Worm (Caenorhabditis elegans) whole organism, L1 larva: Measurements from ENCODE around the gene F14D2.7.

Source experiments
- C34B4.2 ChIP-seq: sonication (generic microtip); optimal IDR thresholded peaks from 2 replicates; lab custom pipeline; 2017; ENCODE audit warnings: mild to moderate bottlenecking, missing genetic modification characterization, missing compliant biosample characterization
- aha-1 ChIP-seq: fragments of 150-350 bp; optimal IDR thresholded peaks from 2 replicates; lab custom pipeline; 2014; ENCODE audit warnings: missing biosample characterization, missing genetic modification characterization
- blmp-1 ChIP-seq: fragments of 150-350 bp; optimal IDR thresholded peaks from 2 replicates; lab custom pipeline; 2014; ENCODE audit warnings: missing biosample characterization, missing genetic modification characterization
- ceh-82 ChIP-seq, 3 experiments: fragments of 150-350 bp in 1 of 3; sonication (generic microtip) in 2 of 3; optimal IDR thresholded peaks; 2 replicates each; lab custom pipeline; 2014 to 2017; ENCODE audit warnings: missing biosample characterization in 3 of 3, missing genetic modification characterization in 3 of 3
- ceh-88 ChIP-seq: fragments of 200-800 bp; sonication (Bioruptor generic); IDR thresholded peaks from 2 replicates; pipeline ENCODE4 v1.3.6; 2022; ENCODE audit warnings: missing genetic modification characterization, missing compliant biosample characterization
- dpl-1 ChIP-seq, 3 experiments: fragments of 150-350 bp in 2 of 3; sonication (generic microtip) in 1 of 3; optimal IDR thresholded peaks; 2 replicates each; lab custom pipeline; 2014 to 2017; ENCODE audit warnings: missing biosample characterization in 3 of 3, missing genetic modification characterization in 3 of 3, missing genetic modification reagents in 3 of 3
- efl-1 ChIP-seq, 4 experiments: fragments of 150-350 bp; optimal IDR thresholded peaks in 3 of 4; peaks in 1 of 4; 1 replicate in 1 of 4; 2 replicates in 3 of 4; lab custom pipeline; 2014; ENCODE audit warnings: missing biosample characterization in 2 of 4, missing genetic modification characterization in 2 of 4, missing genetic modification reagents in 2 of 4
- egl-27 ChIP-seq, 2 experiments: fragments of 150-350 bp in 1 of 2; sonication (generic microtip); optimal IDR thresholded peaks; 3 replicates each; lab custom pipeline; 2017 to 2018; ENCODE audit warnings: missing biosample characterization in 2 of 2, missing genetic modification characterization in 2 of 2, missing genetic modification reagents in 2 of 2
- elt-3 ChIP-seq, 6 experiments: fragments of 150-350 bp in 1 of 6; sonication (generic microtip); optimal IDR thresholded peaks; 2 replicates each; lab custom pipeline; 2017 to 2018; ENCODE audit warnings: missing biosample characterization in 6 of 6, missing genetic modification characterization in 6 of 6, inconsistent platforms in 1 of 6
- fkh-8 ChIP-seq: sonication (generic microtip); optimal IDR thresholded peaks from 2 replicates; lab custom pipeline; 2016; ENCODE audit warnings: mild to moderate bottlenecking, missing genetic modification characterization, missing compliant biosample characterization
- hlh-17 ChIP-seq: fragments of 200-800 bp; sonication (Bioruptor generic); optimal IDR thresholded peaks from 2 replicates; lab custom pipeline; 2018; ENCODE audit warnings: missing genetic modification characterization, mild to moderate bottlenecking, missing compliant biosample characterization, moderate library complexity, borderline replicate concordance
- jun-1 ChIP-seq: fragments of 150-350 bp; optimal IDR thresholded peaks from 2 replicates; lab custom pipeline; 2014; ENCODE audit warnings: missing biosample characterization, missing genetic modification reagents, missing genetic modification characterization
- lin-35 ChIP-seq, 2 experiments: fragments of 150-350 bp; optimal IDR thresholded peaks; 2 replicates each; lab custom pipeline; 2014; ENCODE audit warnings: missing biosample characterization in 2 of 2, missing genetic modification characterization in 2 of 2, missing genetic modification reagents in 2 of 2
- lir-3 ChIP-seq: sonication (generic microtip); optimal IDR thresholded peaks from 2 replicates; lab custom pipeline; 2016; ENCODE audit warnings: mild to moderate bottlenecking, missing genetic modification characterization, moderate library complexity, missing compliant biosample characterization; ENCODE audit not compliant: poor library complexity
- lsy-2 ChIP-seq, 2 experiments: fragments of 150-350 bp; optimal IDR thresholded peaks; 2 replicates each; lab custom pipeline; 2014; ENCODE audit warnings: missing biosample characterization in 2 of 2, missing genetic modification characterization in 2 of 2
- mef-2 ChIP-seq: fragments of 150-350 bp; optimal IDR thresholded peaks from 2 replicates; lab custom pipeline; 2014; ENCODE audit warnings: missing biosample characterization, missing genetic modification characterization
- nhr-19 ChIP-seq: fragments of 200-800 bp; sonication (Bioruptor generic); conservative IDR thresholded peaks from 2 replicates; pipeline ENCODE4 v1.3.6; 2022; ENCODE audit warnings: missing genetic modification characterization, missing compliant biosample characterization
- nhr-71 ChIP-seq: sonication (generic microtip); optimal IDR thresholded peaks from 2 replicates; lab custom pipeline; 2016; ENCODE audit warnings: mild to moderate bottlenecking, missing genetic modification characterization, moderate library complexity, missing compliant biosample characterization
- nhr-76 ChIP-seq: sonication (generic microtip); optimal IDR thresholded peaks from 2 replicates; lab custom pipeline; 2017; ENCODE audit warnings: missing biosample characterization, missing genetic modification characterization
- nhr-90 ChIP-seq: sonication (generic microtip); optimal IDR thresholded peaks from 2 replicates; lab custom pipeline; 2016; ENCODE audit warnings: mild to moderate bottlenecking, missing genetic modification characterization, missing compliant biosample characterization; ENCODE audit not compliant: poor library complexity
- pag-3 ChIP-seq: sonication (generic microtip); optimal IDR thresholded peaks from 2 replicates; lab custom pipeline; 2017; ENCODE audit warnings: missing genetic modification characterization, mild to moderate bottlenecking, missing compliant biosample characterization, antibody characterized with exemption, borderline replicate concordance; ENCODE audit not compliant: insufficient read depth
- rnt-1 ChIP-seq: sonication (generic microtip); optimal IDR thresholded peaks from 2 replicates; lab custom pipeline; 2016; ENCODE audit warnings: mild to moderate bottlenecking, missing genetic modification characterization, moderate library complexity, missing compliant biosample characterization
- skn-1 ChIP-seq: fragments of 150-350 bp; optimal IDR thresholded peaks from 2 replicates; lab custom pipeline; 2014; ENCODE audit warnings: missing biosample characterization, missing genetic modification characterization
- sup-37 ChIP-seq: fragments of 200-800 bp; sonication (Bioruptor generic); optimal IDR thresholded peaks from 2 replicates; lab custom pipeline; 2018; ENCODE audit warnings: mild to moderate bottlenecking, missing genetic modification characterization, missing compliant biosample characterization
- swsn-7 ChIP-seq: sonication (generic microtip); optimal IDR thresholded peaks from 2 replicates; lab custom pipeline; 2016; ENCODE audit warnings: missing genetic modification characterization, missing compliant biosample characterization
- unc-98 ChIP-seq: fragments of 200-800 bp; sonication (Bioruptor generic); IDR thresholded peaks from 2 replicates; pipeline ENCODE4 v1.3.6; 2022; ENCODE audit warnings: missing genetic modification characterization, missing compliant biosample characterization
- vab-15 ChIP-seq: sonication (generic microtip); optimal IDR thresholded peaks from 2 replicates; lab custom pipeline; 2017; ENCODE audit warnings: missing genotype, mild to moderate bottlenecking, missing genetic modification characterization, missing compliant biosample characterization
- zag-1 ChIP-seq: fragments of 150-350 bp; optimal IDR thresholded peaks from 2 replicates; lab custom pipeline; 2014; ENCODE audit warnings: missing biosample characterization, missing genetic modification characterization

F14D2.7 gene

DNA sequence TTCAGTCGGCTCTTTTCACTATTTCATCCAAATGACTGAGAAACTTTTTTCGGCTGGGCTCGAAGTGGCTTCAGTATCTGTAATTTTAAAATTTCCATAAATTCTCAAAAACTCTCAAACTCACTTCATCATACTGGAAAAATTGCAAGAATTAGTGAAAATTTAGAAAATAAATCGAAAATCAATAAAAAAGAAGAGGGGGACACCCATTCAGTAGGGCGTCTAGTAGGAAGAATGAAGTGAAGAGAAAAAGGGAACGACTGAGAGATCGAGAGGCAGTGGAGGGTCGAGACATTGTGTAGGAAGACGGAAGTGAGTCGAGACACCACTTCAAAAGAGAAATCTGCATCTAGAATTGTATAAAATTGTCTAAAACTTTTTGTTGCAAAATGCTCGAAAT is 35.4 kb upstream of the F14D2.7 start:
- TF ChIP-seq efl-1 (optimal IDR thresholded peaks at IDR 0.05; lab: Kevin White, UChicago): peak in 1 of 2 experiments; percentile 4
- no peak for TF ChIP-seq efl-1 (GFP tag; optimal IDR thresholded peaks at IDR 0.05 in 1 of 2; lab: Kevin White, UChicago)
- peak; percentile 8 for TF ChIP-seq blmp-1 (tag; lab: Kevin White, UChicago)
- TF ChIP-seq C34B4.2 (tag; lab: Kevin White, UChicago): no peak
- TF ChIP-seq, all 84 proteins: peak for 2

DNA sequence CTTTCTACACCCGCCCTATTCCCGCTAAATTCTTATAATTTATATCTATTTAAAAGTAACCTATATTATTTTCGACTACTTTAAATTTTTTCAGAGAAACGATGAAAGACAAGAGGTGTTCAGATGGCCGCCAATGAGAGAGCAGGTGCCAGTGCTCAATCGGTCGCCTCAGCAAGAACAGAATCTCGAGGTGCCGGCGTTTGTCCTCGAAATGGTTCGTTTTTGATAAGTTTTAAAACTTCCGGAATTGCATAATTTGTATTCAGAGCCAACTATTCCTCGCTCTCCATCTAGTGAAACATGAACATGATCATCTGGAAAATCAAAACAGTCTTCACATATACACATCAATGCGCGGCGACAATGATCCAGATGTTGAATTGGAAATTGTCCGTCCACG is 32.6 kb upstream of the F14D2.7 start, which contains the start of gene bath-23:
TSS of gene bath-23 (plus strand) at position 301 of the 400 bp plus-strand sequence.
- no peak for TF ChIP-seq nhr-71 (tag; lab: Kevin White, UChicago)
- TF ChIP-seq lir-3 (tag; lab: Kevin White, UChicago): no peak
- no peak for TF ChIP-seq skn-1 (tag; lab: Kevin White, UChicago)
- no peak for TF ChIP-seq ceh-82 (tag; optimal IDR thresholded peaks at IDR 0.05; lab: Kevin White, UChicago)
- no peak for TF ChIP-seq egl-27 (tag; optimal IDR thresholded peaks at IDR 0.05; lab: Kevin White, UChicago)
- TF ChIP-seq C34B4.2 (tag; lab: Kevin White, UChicago): no peak
- no peak for TF ChIP-seq vab-15 (tag; lab: Kevin White, UChicago)
- TF ChIP-seq unc-98 (GFP tag; lab: Robert Waterston, UW): no peak
- no peak for TF ChIP-seq fkh-8 (tag; lab: Kevin White, UChicago)
- no peak for TF ChIP-seq hlh-17 (GFP tag; lab: Kevin White, UChicago)
- no peak for TF ChIP-seq pag-3 (tag; lab: Kevin White, UChicago)
- no peak for TF ChIP-seq ceh-88 (GFP tag; lab: Robert Waterston, UW)
- no peak for TF ChIP-seq sup-37 (GFP tag; lab: Kevin White, UChicago)

DNA sequence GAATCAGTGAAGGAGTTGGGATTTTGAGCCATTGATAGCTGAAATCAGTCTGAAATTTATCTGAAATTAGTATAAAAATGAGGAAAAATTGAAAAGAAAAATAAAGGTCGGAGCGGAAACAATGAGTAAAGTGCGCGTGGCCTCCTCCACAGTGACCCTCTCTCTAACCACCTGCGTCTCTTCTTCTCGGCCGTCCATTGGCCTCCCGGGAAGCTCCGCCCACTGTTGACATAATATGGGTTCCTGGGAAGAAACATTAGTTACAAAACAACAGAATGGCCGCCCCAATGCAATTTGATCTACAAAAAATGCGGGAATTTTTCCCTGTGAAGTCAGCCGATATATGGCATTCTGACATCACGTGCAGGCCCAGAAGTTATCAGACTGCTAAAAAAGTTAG is 31.6 kb upstream of the F14D2.7 start, which contains the start of gene Y49F6C.8:
TSS of gene Y49F6C.8 (minus strand) at position 51 of the 400 bp plus-strand sequence.
- TF ChIP-seq lsy-2 (tag; optimal IDR thresholded peaks at IDR 0.05; lab: Kevin White, UChicago) (peak; percentile 38 to 50), efl-1 (optimal IDR thresholded peaks at IDR 0.05; lab: Kevin White, UChicago) (no peak), efl-1 (GFP tag; optimal IDR thresholded peaks at IDR 0.05 in 1 of 2; lab: Kevin White, UChicago) (peak in 1 of 2 experiments; percentile 33), nhr-19 (no peak), rnt-1 (peak; percentile 4), sup-37 (GFP tag; lab: Kevin White, UChicago) (no peak)

DNA sequence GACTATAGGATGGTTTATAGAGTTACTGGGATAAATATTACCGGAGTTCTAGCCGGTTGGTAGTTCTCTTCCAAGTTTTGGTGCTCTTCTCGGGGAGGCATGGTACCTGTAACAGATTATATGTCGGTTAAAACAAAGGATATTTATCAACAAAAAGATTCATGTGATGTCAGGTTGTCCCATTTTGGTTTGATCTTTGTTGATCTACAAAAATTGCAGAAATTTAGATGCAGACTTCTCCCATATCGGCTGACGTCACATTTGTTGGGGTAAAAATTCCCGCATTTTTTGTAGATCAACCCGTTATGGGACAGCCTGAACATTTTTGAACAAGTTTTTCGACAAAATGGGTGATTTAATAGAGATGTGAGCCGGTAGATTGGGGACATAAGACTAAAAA is 29.6 kb upstream of the F14D2.7 start, which contains the start of gene Y49F6C.7:
TSS of gene Y49F6C.7 (minus strand) at position 101 of the 400 bp plus-strand sequence.
- TF ChIP-seq zag-1 (tag; lab: Kevin White, UChicago) (no peak), dpl-1 (GFP tag; optimal IDR thresholded peaks at IDR 0.05; lab: Kevin White, UChicago) (no peak), swsn-7 (tag; lab: Kevin White, UChicago) (no peak)
- TF ChIP-seq, all 84 proteins: peak for 0

DNA sequence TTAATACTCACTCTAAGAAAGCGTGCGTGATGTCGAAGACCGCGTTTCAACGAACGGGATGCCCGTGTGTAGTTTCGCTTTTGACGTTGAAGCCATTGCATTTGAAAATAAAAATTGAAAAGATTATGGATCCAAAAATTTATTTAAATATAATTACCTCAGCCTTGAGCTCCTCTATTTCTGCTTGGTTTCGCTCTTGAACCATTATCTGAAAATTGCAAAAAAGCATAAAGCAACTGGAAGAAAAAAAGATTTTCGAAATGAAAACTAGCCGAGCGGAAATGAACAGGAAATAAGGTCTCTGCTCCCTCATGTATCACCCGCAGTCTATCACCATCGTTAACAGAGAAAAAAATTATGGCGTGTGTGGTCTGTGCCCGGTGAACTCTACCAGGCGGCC is 28.6 kb upstream of the F14D2.7 start, which contains the start of gene Y49F6C.6:
TSS of gene Y49F6C.6 (minus strand) at position 101 of the 400 bp plus-strand sequence.
- TF ChIP-seq mef-2 (tag; lab: Kevin White, UChicago) (no peak), nhr-76 (tag; lab: Kevin White, UChicago) (no peak), swsn-7 (tag; lab: Kevin White, UChicago) (no peak), skn-1 (tag; lab: Kevin White, UChicago) (no peak), nhr-71 (tag; lab: Kevin White, UChicago) (no peak), jun-1 (tag; lab: Kevin White, UChicago) (no peak), nhr-90 (no peak), aha-1 (tag; lab: Kevin White, UChicago) (no peak), lin-35 (GFP tag; optimal IDR thresholded peaks at IDR 0.05; lab: Kevin White, UChicago) (no peak), efl-1 (optimal IDR thresholded peaks at IDR 0.05; lab: Kevin White, UChicago) (no peak), efl-1 (GFP tag; optimal IDR thresholded peaks at IDR 0.05 in 1 of 2; lab: Kevin White, UChicago) (no peak)

DNA sequence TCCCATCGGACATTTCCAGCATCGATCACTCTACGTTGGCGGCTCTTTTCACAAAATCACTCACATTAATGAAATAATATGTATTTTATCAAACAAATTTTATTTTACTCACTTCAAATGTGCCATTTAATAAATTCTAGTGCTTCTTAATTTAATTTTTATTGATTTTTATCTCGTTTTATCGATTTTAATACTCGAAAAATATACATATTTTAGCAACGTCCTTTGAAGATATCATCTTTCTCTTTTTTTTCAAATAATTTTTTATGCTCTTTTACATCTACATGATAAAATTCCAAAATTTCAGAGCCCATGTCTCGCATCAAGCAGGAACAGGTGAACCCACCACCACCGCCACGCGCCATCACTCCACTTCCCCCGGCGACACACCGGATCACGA is 20.4 kb upstream of the F14D2.7 start, which contains the start of the genes lido-14 and bath-27:
TSS of gene lido-14 (plus strand) at position 301 of the 400 bp plus-strand sequence.
TSS of gene bath-27 (plus strand) at position 306 of the 400 bp plus-strand sequence.
- no peak for TF ChIP-seq elt-3 (tag; optimal IDR thresholded peaks at IDR 0.05; lab: Kevin White, UChicago)
- TF ChIP-seq aha-1 (tag; lab: Kevin White, UChicago): no peak
- no peak for TF ChIP-seq mef-2 (tag; lab: Kevin White, UChicago)
- TF ChIP-seq, all 84 proteins: peak for 0
